Fruit fly (Drosophila melanogaster): ENCODE data around the gene Ance-3.

Ance-3 gene

dm6 chr2L:13876698-13877097, 37.8 kb upstream of the Ance-3 start (continued):
- no peak for TF ChIP-seq Usf (GFP tag; optimal IDR thresholded peaks at IDR 0.05)
- no peak for TF ChIP-seq slbo (GFP tag; IDR thresholded peaks at IDR 0.05)
- no peak for TF ChIP-seq CG9797 (GFP tag; optimal IDR thresholded peaks at IDR 0.05)
- no peak for TF ChIP-seq CG31365 (tag; optimal IDR thresholded peaks at IDR 0.05)
- no peak for TF ChIP-seq vfl (GFP tag; optimal IDR thresholded peaks at IDR 0.05)
- TF ChIP-seq CG1529 (GFP tag; optimal IDR thresholded peaks at IDR 0.05) = peak; percentile 17
- no peak for TF ChIP-seq CG3281 (GFP tag; optimal IDR thresholded peaks at IDR 0.05)
- TF ChIP-seq usp (GFP tag; optimal IDR thresholded peaks at IDR 0.05) = no peak
- peak; percentile 62 for TF ChIP-seq CG2712 (tag; optimal IDR thresholded peaks at IDR 0.05)
- TF ChIP-seq cad (GFP tag; optimal IDR thresholded peaks at IDR 0.05) = no peak
- TF ChIP-seq gt (GFP tag; IDR thresholded peaks at IDR 0.05) = no peak
- TF ChIP-seq CG16863 (GFP tag; optimal IDR thresholded peaks at IDR 0.05) = no peak
- no peak; the same call in 2 of the 3 replicates for TF ChIP-seq tgo (GFP tag; IDR thresholded peaks at IDR 0.05)
- no peak for TF ChIP-seq CG11696 (GFP tag; IDR thresholded peaks at IDR 0.05)
- TF ChIP-seq tna (GFP tag; IDR thresholded peaks at IDR 0.05; ENCODE audit: partially characterized antibody) = no peak
- no peak for TF ChIP-seq esg (GFP tag; conservative IDR thresholded peaks at IDR 0.05)
- no peak for TF ChIP-seq CG16815 (GFP tag; optimal IDR thresholded peaks at IDR 0.05)
- no peak for TF ChIP-seq Doc3 (GFP tag; IDR thresholded peaks at IDR 0.05; ENCODE audit: partially characterized antibody)
- no peak for TF ChIP-seq Antp (GFP tag; optimal IDR thresholded peaks at IDR 0.05)
- no peak for TF ChIP-seq CG34376 (GFP tag; optimal IDR thresholded peaks at IDR 0.05)
- peak; percentile 56 for TF ChIP-seq CG2678 (tag; optimal IDR thresholded peaks at IDR 0.05)
- no peak for TF ChIP-seq CG8290 (GFP tag; optimal IDR thresholded peaks at IDR 0.05)
- no peak for TF ChIP-seq CG8290 (tag; optimal IDR thresholded peaks at IDR 0.05)
- TF ChIP-seq lov (optimal IDR thresholded peaks at IDR 0.05) = no peak
- no peak for TF ChIP-seq lov (GFP tag; IDR thresholded peaks at IDR 0.05)
- no peak for TF ChIP-seq sr (GFP tag; IDR thresholded peaks at IDR 0.05)
- no peak for TF ChIP-seq mld (GFP tag; IDR thresholded peaks at IDR 0.05; ENCODE audit: partially characterized antibody)
- no peak for TF ChIP-seq Atf-2 (GFP tag; optimal IDR thresholded peaks at IDR 0.05)
- no peak for TF ChIP-seq Trl (optimal IDR thresholded peaks at IDR 0.05)
- TF ChIP-seq Trl (GFP tag; optimal IDR thresholded peaks at IDR 0.05) = no peak
- no peak for TF ChIP-seq CG32532 (GFP tag; IDR thresholded peaks at IDR 0.05)
- TF ChIP-seq Dll (GFP tag; IDR thresholded peaks at IDR 0.05; ENCODE audit: partially characterized antibody) = no peak
- no peak for TF ChIP-seq CG10366 (GFP tag; IDR thresholded peaks at IDR 0.05)
- no peak for TF ChIP-seq trh (GFP tag; optimal IDR thresholded peaks at IDR 0.05)
- no peak for TF ChIP-seq Deaf1 (tag; optimal IDR thresholded peaks at IDR 0.05)
- TF ChIP-seq fd96Cb (tag; optimal IDR thresholded peaks at IDR 0.05) = peak; percentile 27
- TF ChIP-seq CG11560 (tag; IDR thresholded peaks at IDR 0.05) = no peak
- TF ChIP-seq sens-2 (GFP tag; IDR thresholded peaks at IDR 0.05) = no peak
- TF ChIP-seq az2 (GFP tag; optimal IDR thresholded peaks at IDR 0.05) = peak; percentile 48
- no peak for TF ChIP-seq ac (GFP tag; optimal IDR thresholded peaks at IDR 0.05)
- no peak for TF ChIP-seq Scr (GFP tag; IDR thresholded peaks at IDR 0.05; ENCODE audit: partially characterized antibody)
- TF ChIP-seq CG6654 (GFP tag; optimal IDR thresholded peaks at IDR 0.05) = no peak
- TF ChIP-seq bbx (GFP tag; IDR thresholded peaks at IDR 0.05; ENCODE audit: partially characterized antibody) = no peak
- no peak for TF ChIP-seq fd3F (GFP tag; optimal IDR thresholded peaks at IDR 0.05)
- TF ChIP-seq CG14441 (GFP tag; IDR thresholded peaks at IDR 0.05) = no peak
- TF ChIP-seq Rfx (GFP tag; IDR thresholded peaks at IDR 0.05) = no peak
- no peak for TF ChIP-seq Bgb (GFP tag; IDR thresholded peaks at IDR 0.05; ENCODE audit: partially characterized antibody)
- TF ChIP-seq Dip2 (GFP tag; IDR thresholded peaks at IDR 0.05) = no peak
- no peak for TF ChIP-seq B-H2 (GFP tag; optimal IDR thresholded peaks at IDR 0.05)
- peak in 1 of 2 experiments; percentile 3 for TF ChIP-seq chif (GFP tag; optimal IDR thresholded peaks at IDR 0.05)
- TF ChIP-seq dati (GFP tag; IDR thresholded peaks at IDR 0.05) = no peak
- TF ChIP-seq gcm (GFP tag; optimal IDR thresholded peaks at IDR 0.05) = peak; percentile 25
- no peak for TF ChIP-seq lbe (GFP tag; optimal IDR thresholded peaks at IDR 0.05)
- no peak for TF ChIP-seq toy (GFP tag; IDR thresholded peaks at IDR 0.05)

All from whole organism, embryonic.